Worm (Caenorhabditis elegans): ENCODE results near the gene ssl-1.

DNA sequence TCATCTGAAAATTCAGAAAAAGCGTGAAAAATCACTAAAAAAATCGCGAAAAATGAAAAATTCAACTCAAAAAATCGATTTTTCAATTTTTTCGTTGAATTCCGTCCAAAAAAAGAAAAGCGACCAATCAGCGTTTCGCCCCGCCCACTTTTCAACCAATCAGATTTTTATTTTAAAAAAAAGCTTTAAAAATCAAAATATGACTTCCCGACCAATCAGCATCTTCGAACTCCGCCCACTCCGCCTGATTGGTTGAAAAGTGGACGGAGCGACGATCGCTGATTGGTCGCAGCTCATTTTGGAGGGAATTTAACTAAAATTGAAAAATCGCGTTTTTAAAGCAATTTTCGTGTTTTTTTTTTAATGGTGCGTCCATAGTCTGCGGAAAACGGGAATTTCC is 12.0 kb upstream of the ssl-1 start:
- TF ChIP-seq flh-1 (GFP tag; optimal IDR thresholded peaks at IDR 0.05) = no peak
- TF ChIP-seq unc-39 (tag; optimal IDR thresholded peaks at IDR 0.05) = no peak
- no peak for TF ChIP-seq nhr-12 (tag; optimal IDR thresholded peaks at IDR 0.05)
- TF ChIP-seq lin-32 (GFP tag; optimal IDR thresholded peaks at IDR 0.05) = no peak
- TF ChIP-seq unc-62 (GFP tag; optimal IDR thresholded peaks at IDR 0.05) = no peak
- TF ChIP-seq cnd-1 (tag; optimal IDR thresholded peaks at IDR 0.05) = no peak
- TF ChIP-seq pha-4 (tag; optimal IDR thresholded peaks at IDR 0.05) = no peak
- no peak for TF ChIP-seq elt-3 (tag; optimal IDR thresholded peaks at IDR 0.05)
- TF ChIP-seq sptf-1 (tag; optimal IDR thresholded peaks at IDR 0.05) = no peak
- no peak for TF ChIP-seq elt-1 (tag; optimal IDR thresholded peaks at IDR 0.05; ENCODE audit: borderline replicate concordance, insufficient read depth)
